Worm (Caenorhabditis elegans) whole organism, late embryonic: Measurements from ENCODE around the gene pkc-1.
A peak's percentile ranks its signal among the peaks of the same experiment; 100 is the strongest.

Source experiments
- C38D4.7 ChIP-seq: fragments of 200-800 bp; sonication (Bioruptor generic); optimal IDR thresholded peaks from 2 replicates; lab custom pipeline; 2018; ENCODE audit warnings: mild to moderate bottlenecking, missing genetic modification characterization, moderate library complexity, missing compliant biosample characterization
- F13H6.1 ChIP-seq: sonication (generic microtip); optimal IDR thresholded peaks from 2 replicates; lab custom pipeline; 2016; ENCODE audit warnings: missing genetic modification characterization, missing compliant biosample characterization
- Y22D7AL.16 ChIP-seq: sonication (generic microtip); optimal IDR thresholded peaks from 2 replicates; lab custom pipeline; 2016; ENCODE audit warnings: missing genetic modification characterization, missing compliant biosample characterization
- ahr-1 ChIP-seq: sonication (generic microtip); optimal IDR thresholded peaks from 2 replicates; lab custom pipeline; 2016; ENCODE audit warnings: missing genetic modification characterization, missing compliant biosample characterization
- ceh-19 ChIP-seq: fragments of 200-800 bp; sonication (Bioruptor generic); optimal IDR thresholded peaks from 2 replicates; lab custom pipeline; 2018; ENCODE audit warnings: mild to moderate bottlenecking, missing genetic modification characterization, missing compliant biosample characterization
- ceh-2 ChIP-seq: sonication (generic microtip); optimal IDR thresholded peaks from 2 replicates; lab custom pipeline; 2016; ENCODE audit warnings: missing genotype, missing genetic modification characterization, missing compliant biosample characterization
- ceh-22 ChIP-seq: sonication (generic microtip); optimal IDR thresholded peaks from 2 replicates; lab custom pipeline; 2017; ENCODE audit warnings: missing biosample characterization, missing genetic modification characterization
- ceh-24 ChIP-seq: sonication (generic microtip); optimal IDR thresholded peaks from 2 replicates; lab custom pipeline; 2016; ENCODE audit warnings: mild to moderate bottlenecking, missing genetic modification characterization, missing compliant biosample characterization
- ceh-34 ChIP-seq: sonication (generic microtip); optimal IDR thresholded peaks from 2 replicates; lab custom pipeline; 2016; ENCODE audit warnings: mild to moderate bottlenecking, missing genetic modification characterization, missing compliant biosample characterization
- ceh-45 ChIP-seq: fragments of 200-800 bp; sonication (Bioruptor generic); IDR thresholded peaks from 2 replicates; pipeline ENCODE4 v1.3.6; 2022; ENCODE audit warnings: missing genetic modification reagents, missing genetic modification characterization, missing compliant biosample characterization
- dmd-4 ChIP-seq: sonication (generic microtip); optimal IDR thresholded peaks from 2 replicates; lab custom pipeline; 2016; ENCODE audit warnings: borderline replicate concordance, missing genetic modification characterization, missing compliant biosample characterization
- dve-1 ChIP-seq: sonication (generic microtip); optimal IDR thresholded peaks from 2 replicates; lab custom pipeline; 2017; ENCODE audit warnings: antibody characterized with exemption, mild to moderate bottlenecking, missing genetic modification characterization, missing compliant biosample characterization
- elt-4 ChIP-seq: sonication (generic microtip); optimal IDR thresholded peaks from 2 replicates; lab custom pipeline; 2016; ENCODE audit warnings: missing genetic modification characterization, missing compliant biosample characterization
- ets-4 ChIP-seq: sonication (generic microtip); optimal IDR thresholded peaks from 2 replicates; lab custom pipeline; 2016; ENCODE audit warnings: missing genetic modification characterization, missing compliant biosample characterization
- fax-1 ChIP-seq: sonication (generic microtip); optimal IDR thresholded peaks from 2 replicates; lab custom pipeline; 2016; ENCODE audit warnings: missing genotype, missing genetic modification characterization, missing compliant biosample characterization
- fkh-10 ChIP-seq: fragments of 150-350 bp; optimal IDR thresholded peaks from 2 replicates; lab custom pipeline; 2014; ENCODE audit warnings: missing biosample characterization, missing genetic modification reagents, missing genetic modification characterization
- gmeb-2 ChIP-seq: sonication (generic microtip); optimal IDR thresholded peaks from 2 replicates; lab custom pipeline; 2016; ENCODE audit warnings: missing genetic modification characterization, inconsistent platforms, missing compliant biosample characterization
- hlh-13 ChIP-seq: fragments of 200-800 bp; sonication (Bioruptor generic); optimal IDR thresholded peaks from 2 replicates; lab custom pipeline; 2018; ENCODE audit warnings: mild to moderate bottlenecking, missing genetic modification characterization, missing compliant biosample characterization
- hlh-6 ChIP-seq: sonication (generic microtip); optimal IDR thresholded peaks from 2 replicates; lab custom pipeline; 2016; ENCODE audit warnings: missing genotype, missing genetic modification characterization, missing compliant biosample characterization
- hlh-8 ChIP-seq: sonication (generic microtip); optimal IDR thresholded peaks from 2 replicates; lab custom pipeline; 2016; ENCODE audit warnings: missing genotype, missing genetic modification characterization, missing compliant biosample characterization
- nfya-1 ChIP-seq: sonication (generic microtip); optimal IDR thresholded peaks from 2 replicates; lab custom pipeline; 2017; ENCODE audit warnings: missing genetic modification characterization, mild to moderate bottlenecking, missing compliant biosample characterization, antibody characterized with exemption, moderate library complexity
- nhr-11 ChIP-seq: fragments of 150-350 bp; optimal IDR thresholded peaks from 2 replicates; lab custom pipeline; 2014; ENCODE audit warnings: missing biosample characterization, missing genetic modification characterization
- nhr-232 ChIP-seq: sonication (generic microtip); optimal IDR thresholded peaks from 2 replicates; lab custom pipeline; 2016; ENCODE audit warnings: missing genetic modification characterization, missing compliant biosample characterization
- npax-4 ChIP-seq: sonication (generic microtip); optimal IDR thresholded peaks from 2 replicates; lab custom pipeline; 2016; ENCODE audit warnings: missing genetic modification characterization, missing compliant biosample characterization
- odd-2 ChIP-seq: sonication (generic microtip); optimal IDR thresholded peaks from 2 replicates; lab custom pipeline; 2017; ENCODE audit warnings: antibody characterized with exemption, mild to moderate bottlenecking, missing genetic modification characterization, missing compliant biosample characterization
- pag-3 ChIP-seq: sonication (generic microtip); optimal IDR thresholded peaks from 2 replicates; lab custom pipeline; 2016; ENCODE audit warnings: missing compliant biosample characterization, missing genetic modification characterization, borderline replicate concordance
- pat-9 ChIP-seq: fragments of 200-800 bp; sonication (Bioruptor generic); optimal IDR thresholded peaks from 2 replicates; lab custom pipeline; 2018; ENCODE audit warnings: mild to moderate bottlenecking, missing genetic modification characterization, moderate library complexity, missing compliant biosample characterization
- ref-2 ChIP-seq: sonication (generic microtip); optimal IDR thresholded peaks from 2 replicates; lab custom pipeline; 2016; ENCODE audit warnings: missing genetic modification characterization, missing compliant biosample characterization
- sox-2 ChIP-seq: fragments of 200-800 bp; sonication (Bioruptor generic); IDR thresholded peaks from 2 replicates; pipeline ENCODE4 v1.3.6; 2022; ENCODE audit warnings: missing genetic modification reagents, missing genetic modification characterization, missing compliant biosample characterization
- tbx-7 ChIP-seq: sonication (generic microtip); optimal IDR thresholded peaks from 2 replicates; lab custom pipeline; 2016; ENCODE audit warnings: missing genotype, missing genetic modification characterization, missing compliant biosample characterization
- ttx-3 ChIP-seq: sonication (generic microtip); optimal IDR thresholded peaks from 2 replicates; lab custom pipeline; 2016; ENCODE audit warnings: missing genetic modification reagents, missing genetic modification characterization, missing compliant biosample characterization
- unc-42 ChIP-seq: sonication (generic microtip); optimal IDR thresholded peaks from 2 replicates; lab custom pipeline; 2016; ENCODE audit warnings: missing genotype, missing genetic modification characterization, missing compliant biosample characterization
- unc-55 ChIP-seq: sonication (generic microtip); optimal IDR thresholded peaks from 2 replicates; lab custom pipeline; 2017; ENCODE audit warnings: missing biosample characterization, missing genetic modification reagents, missing genetic modification characterization
- unc-86 ChIP-seq: sonication (generic microtip); optimal IDR thresholded peaks from 2 replicates; lab custom pipeline; 2016; ENCODE audit warnings: missing genetic modification characterization, missing compliant biosample characterization
- zip-5 ChIP-seq: sonication (generic microtip); optimal IDR thresholded peaks from 2 replicates; lab custom pipeline; 2016; ENCODE audit warnings: missing genetic modification characterization, missing compliant biosample characterization
- ztf-16 ChIP-seq: sonication (generic microtip); optimal IDR thresholded peaks from 2 replicates; lab custom pipeline; 2017; ENCODE audit warnings: missing genetic modification characterization, missing compliant biosample characterization

The pkc-1 gene

ce11 chrV:11979673-11980561 lies 52.0 kb downstream of the pkc-1 start, which contains the start of gene snr-4 (continued):
- TF ChIP-seq unc-86 (tag; lab: Kevin White, UChicago) (no peak), zip-5 (tag; lab: Kevin White, UChicago) (no peak), ref-2 (tag; lab: Kevin White, UChicago) (peak; percentile 58), ceh-34 (tag; lab: Kevin White, UChicago) (peak; percentile 63), ttx-3 (no peak), pat-9 (tag; lab: Kevin White, UChicago) (no peak), odd-2 (tag; lab: Kevin White, UChicago) (no peak), pag-3 (tag; lab: Kevin White, UChicago) (no peak), elt-4 (tag; lab: Kevin White, UChicago) (no peak), ceh-22 (tag; lab: Kevin White, UChicago) (no peak), nhr-11 (tag; lab: Kevin White, UChicago) (no peak), fkh-10 (GFP tag; lab: Kevin White, UChicago) (no peak), sox-2 (GFP tag; lab: Robert Waterston, UW) (peak; percentile 85), ets-4 (tag; lab: Kevin White, UChicago) (no peak), ahr-1 (tag; lab: Kevin White, UChicago) (no peak), tbx-7 (no peak), unc-42 (peak; percentile 70), ceh-45 (no peak)

ce11 chrV:11978179-11978578 lies 53.8 kb downstream of the pkc-1 start, which contains the start of gene mif-2:
Gene mif-2, minus strand, starts transcription at chrV:11978459.
- TF ChIP-seq ceh-19 (GFP tag; lab: Kevin White, UChicago) = no peak
- TF ChIP-seq fax-1 (tag; lab: Kevin White, UChicago) = no peak
- TF ChIP-seq ref-2 (tag; lab: Kevin White, UChicago) = no peak
- TF ChIP-seq Y22D7AL.16 (tag; lab: Kevin White, UChicago) = no peak
- no peak for TF ChIP-seq fkh-10 (GFP tag; lab: Kevin White, UChicago)
- no peak for TF ChIP-seq ttx-3
- TF ChIP-seq ceh-22 (tag; lab: Kevin White, UChicago) = no peak
- TF ChIP-seq gmeb-2 (tag; lab: Kevin White, UChicago) = no peak
- TF ChIP-seq dve-1 = no peak
- no peak for TF ChIP-seq nhr-232 (tag; lab: Kevin White, UChicago)
- TF ChIP-seq C38D4.7 (GFP tag; lab: Kevin White, UChicago) = no peak
- no peak for TF ChIP-seq dmd-4 (tag; lab: Kevin White, UChicago)

- no peak for TF ChIP-seq tbx-7
- no peak for TF ChIP-seq dmd-4 (tag; lab: Kevin White, UChicago)
- TF ChIP-seq hlh-6 (tag; lab: Kevin White, UChicago) = no peak
- TF ChIP-seq nfya-1 (tag; lab: Kevin White, UChicago) = no peak
- no peak for TF ChIP-seq elt-4 (tag; lab: Kevin White, UChicago)
Measured at ce11 chrV:11976734-11977133, 55.2 kb downstream of the pkc-1 start.

DNA sequence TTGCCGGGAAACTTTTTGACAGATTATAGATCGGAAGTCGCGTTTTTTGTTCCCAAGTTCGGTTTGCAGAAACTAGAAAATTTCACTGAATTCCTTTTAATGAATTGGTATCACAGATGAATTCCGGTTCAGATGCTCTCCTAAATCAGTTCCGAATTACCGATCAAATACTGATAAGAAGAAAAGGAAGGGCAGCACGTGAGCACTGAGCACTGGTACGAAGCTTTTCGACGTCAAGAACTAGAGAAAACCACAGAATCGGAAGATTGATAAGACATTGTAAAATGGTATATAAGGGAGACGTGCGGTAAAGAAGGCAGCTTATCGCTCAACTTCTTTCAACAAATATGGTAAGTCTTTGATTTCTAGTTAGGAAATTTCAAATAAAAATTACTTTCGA lies 56.7 kb downstream of the pkc-1 start, which contains the start of gene cpr-1:
TSS of gene cpr-1 (plus strand) at position 319 of the 400 bp plus-strand sequence.
- TF ChIP-seq F13H6.1 (no peak), unc-55 (no peak), unc-86 (tag; lab: Kevin White, UChicago) (no peak), hlh-13 (no peak), ceh-2 (no peak), npax-4 (tag; lab: Kevin White, UChicago) (no peak), hlh-8 (tag; lab: Kevin White, UChicago) (no peak), ets-4 (tag; lab: Kevin White, UChicago) (no peak), ztf-16 (tag; lab: Kevin White, UChicago) (no peak), ceh-24 (tag; lab: Kevin White, UChicago) (no peak), fkh-10 (GFP tag; lab: Kevin White, UChicago) (no peak)
